Fruit fly (Drosophila melanogaster) whole organism, pupa: Measurements from ENCODE around the gene CG15572.
"Not testable (repeated sequence)": the region's sequence is repeated elsewhere in the genome, so short reads cannot be mapped to it uniquely, and the experiment has no call there.

Experiments used
- CG12605 ChIP-seq: fragments of 200-800 bp; sonication (Bioruptor generic); IDR thresholded peaks from 2 replicates; pipeline ENCODE4 v1.3.6; 2022; ENCODE audit warnings: missing biosample characterization, missing genetic modification characterization
- CG4496 ChIP-seq: fragments of 200-800 bp; sonication (Bioruptor generic); IDR thresholded peaks from 3 replicates; pipeline ENCODE4 v1.3.6; 2022; ENCODE audit warnings: missing biosample characterization, missing genetic modification characterization
- CG8159 ChIP-seq: fragments of 200-800 bp; sonication (Bioruptor generic); optimal IDR thresholded peaks from 3 replicates; lab custom pipeline; 2018; ENCODE audit warnings: missing biosample characterization, mild to moderate bottlenecking, missing genetic modification characterization, moderate library complexity
- D1 ChIP-seq: fragments of 200-800 bp; sonication (Bioruptor generic); optimal IDR thresholded peaks from 2 replicates; lab custom pipeline; 2018; ENCODE audit warnings: missing biosample characterization, mild to moderate bottlenecking, missing genetic modification characterization, moderate library complexity
- EcR ChIP-seq: fragments of 200-800 bp; sonication (Bioruptor generic); optimal IDR thresholded peaks from 3 replicates; lab custom pipeline; 2019; ENCODE audit warnings: missing biosample characterization, missing genetic modification characterization, mild to moderate bottlenecking, moderate library complexity, missing genetic modification reagents
- Snoo ChIP-seq: fragments of 200-800 bp; sonication (Bioruptor generic); optimal IDR thresholded peaks from 3 replicates; lab custom pipeline; 2017; ENCODE audit warnings: missing biosample characterization, mild to moderate bottlenecking, missing genetic modification characterization, inconsistent platforms

- not testable (repeated sequence) for TF ChIP-seq D1 (tag; lab: Kevin White, UChicago); CG8159; Snoo (tag; lab: Kevin White, UChicago); CG4496 (GFP tag; lab: Robert Waterston, UW); EcR (GFP tag; lab: Kevin White, UChicago); CG12605
Observed at dm6 chrX:4318701-4319100, 50.2 kb downstream of the CG15572 start, which contains the start of gene mei-9.
